Worm (Caenorhabditis elegans) whole organism, mixed stage, embryonic: ENCODE data around the gene T21D12.14.

Source experiments
- elt-1 ChIP-seq: sonication (generic microtip); optimal IDR thresholded peaks from 2 replicates; lab custom pipeline; 2017; ENCODE audit warnings: missing genetic modification characterization, mild to moderate bottlenecking, missing compliant biosample characterization, antibody characterized with exemption, moderate library complexity, borderline replicate concordance; ENCODE audit not compliant: insufficient read depth
- nhr-28 ChIP-seq: fragments of 150-350 bp; optimal IDR thresholded peaks from 2 replicates; lab custom pipeline; 2014; ENCODE audit warnings: missing biosample characterization, missing genetic modification characterization
- sem-2 ChIP-seq: fragments of 200-800 bp; sonication (Bioruptor generic); optimal IDR thresholded peaks from 2 replicates; lab custom pipeline; 2018; ENCODE audit warnings: mild to moderate bottlenecking, missing genetic modification characterization, missing compliant biosample characterization
- snpc-4 ChIP-seq: fragments of 150-350 bp; optimal IDR thresholded peaks from 2 replicates; lab custom pipeline; 2014; ENCODE audit warnings: missing biosample characterization, missing genetic modification characterization
- sptf-1 ChIP-seq: sonication (generic microtip); optimal IDR thresholded peaks from 2 replicates; lab custom pipeline; 2017; ENCODE audit warnings: mild to moderate bottlenecking, missing genetic modification characterization, moderate library complexity, missing compliant biosample characterization

DNA sequence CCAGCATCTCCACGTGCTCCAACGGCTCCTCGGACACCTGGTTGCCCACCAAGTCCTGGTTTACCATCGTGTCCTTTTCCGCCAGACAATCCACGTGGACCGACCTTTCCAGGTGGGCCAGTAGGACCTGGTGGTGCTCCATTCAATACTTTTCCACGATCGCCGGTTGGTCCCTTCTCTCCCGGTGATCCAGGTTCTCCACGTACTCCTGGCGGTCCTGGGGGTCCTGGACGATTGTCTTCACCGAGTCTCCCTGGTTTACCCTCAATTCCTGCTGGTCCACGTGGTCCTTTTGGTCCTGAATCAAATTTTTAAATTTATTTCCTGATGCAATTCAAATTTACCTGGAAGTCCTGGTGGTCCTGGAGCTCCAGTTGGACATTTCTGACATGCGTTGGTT, 29.6 kb downstream of the T21D12.14 start:
- TF ChIP-seq sem-2 (GFP tag; lab: Kevin White, UChicago) (no peak), sptf-1 (no peak), snpc-4 (tag; lab: Kevin White, UChicago) (no peak), nhr-28 (tag; lab: Kevin White, UChicago) (no peak), elt-1 (tag; lab: Kevin White, UChicago) (no peak)
